Worm (Caenorhabditis elegans) whole organism, L1 larva: ENCODE data around the gene Y39A1A.21.

Experiments used
- lin-14 ChIP-seq: fragments of 200-800 bp; sonication (Bioruptor generic); optimal IDR thresholded peaks from 2 replicates; lab custom pipeline; 2018; ENCODE audit warnings: mild to moderate bottlenecking, missing genetic modification characterization, moderate library complexity, missing compliant biosample characterization
- nhr-237 ChIP-seq: fragments of 150-350 bp; optimal IDR thresholded peaks from 2 replicates; lab custom pipeline; 2014; ENCODE audit warnings: missing biosample characterization, missing genetic modification characterization
- nhr-28 ChIP-seq: fragments of 150-350 bp; optimal IDR thresholded peaks from 2 replicates; lab custom pipeline; 2014; ENCODE audit warnings: missing biosample characterization, missing genetic modification characterization

DNA sequence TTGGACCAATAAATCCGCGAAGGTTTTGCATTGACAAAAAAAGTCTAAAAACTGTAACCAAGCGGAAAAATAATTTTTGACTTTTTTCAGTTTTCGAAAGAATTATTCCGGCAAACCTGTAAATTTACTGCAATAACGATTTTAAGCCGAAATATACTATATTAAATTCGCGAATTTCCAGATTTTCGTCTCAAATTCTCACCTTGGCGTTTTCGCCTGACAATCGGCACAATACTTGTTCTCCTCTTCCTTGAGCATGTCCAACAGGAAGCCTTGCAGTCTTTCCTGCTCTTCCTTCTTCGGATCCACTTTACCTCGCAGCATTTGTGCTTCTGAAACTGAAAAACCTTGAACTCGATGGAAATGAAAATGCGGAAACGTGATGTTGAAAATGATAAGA, 32.6 kb upstream of the Y39A1A.21 start, which contains the start of gene smap-1:
- TF ChIP-seq nhr-237 (no peak), nhr-28 (tag; lab: Kevin White, UChicago) (no peak), lin-14 (GFP tag; lab: Kevin White, UChicago) (no peak)
